Worm (Caenorhabditis elegans) whole organism, L4 larva: ENCODE measurements around the gene W04G3.13.

Experiments
- F10B5.3 ChIP-seq: sonication (generic microtip); optimal IDR thresholded peaks from 2 replicates; lab custom pipeline; 2016; ENCODE audit warnings: mild to moderate bottlenecking, missing genetic modification characterization, missing compliant biosample characterization
- aly-2 ChIP-seq: sonication (generic microtip); optimal IDR thresholded peaks from 2 replicates; lab custom pipeline; 2018; ENCODE audit warnings: missing biosample characterization, missing genetic modification characterization
- ama-1 ChIP-seq: fragments of 150-350 bp; optimal IDR thresholded peaks from 2 replicates; lab custom pipeline; 2014; ENCODE audit warnings: inconsistent platforms, mixed read lengths
- ceh-62 ChIP-seq: sonication (generic microtip); optimal IDR thresholded peaks from 2 replicates; lab custom pipeline; 2017; ENCODE audit warnings: missing biosample characterization, missing genetic modification characterization
- ces-1 ChIP-seq: fragments of 150-350 bp; sonication (generic microtip); optimal IDR thresholded peaks from 4 replicates; lab custom pipeline; 2014; ENCODE audit warnings: missing biosample characterization, missing genetic modification reagents, missing genetic modification characterization
- jun-1 ChIP-seq: fragments of 150-350 bp; optimal IDR thresholded peaks from 2 replicates; lab custom pipeline; 2014; ENCODE audit warnings: missing biosample characterization, missing genetic modification reagents, missing genetic modification characterization
- mdl-1 ChIP-seq, 2 experiments: fragments of 150-350 bp in 1 of 2; sonication (generic microtip) in 1 of 2; optimal IDR thresholded peaks; 2 replicates each; lab custom pipeline; 2014 to 2017; ENCODE audit warnings: missing biosample characterization in 2 of 2, missing genetic modification characterization in 2 of 2
- nhr-111 ChIP-seq: fragments of 200-800 bp; sonication (Bioruptor generic); optimal IDR thresholded peaks from 2 replicates; lab custom pipeline; 2018; ENCODE audit warnings: mild to moderate bottlenecking, missing genetic modification characterization, missing compliant biosample characterization
- nhr-77 ChIP-seq: fragments of 150-350 bp; optimal IDR thresholded peaks from 2 replicates; lab custom pipeline; 2014; ENCODE audit warnings: missing biosample characterization, missing genetic modification characterization
- pqm-1 ChIP-seq: sonication (generic microtip); optimal IDR thresholded peaks from 2 replicates; lab custom pipeline; 2017; ENCODE audit warnings: missing biosample characterization, missing genetic modification characterization
- unc-130 ChIP-seq: sonication (generic microtip); optimal IDR thresholded peaks from 2 replicates; lab custom pipeline; 2016; ENCODE audit warnings: missing genetic modification reagents, missing genetic modification characterization, missing compliant biosample characterization

DNA sequence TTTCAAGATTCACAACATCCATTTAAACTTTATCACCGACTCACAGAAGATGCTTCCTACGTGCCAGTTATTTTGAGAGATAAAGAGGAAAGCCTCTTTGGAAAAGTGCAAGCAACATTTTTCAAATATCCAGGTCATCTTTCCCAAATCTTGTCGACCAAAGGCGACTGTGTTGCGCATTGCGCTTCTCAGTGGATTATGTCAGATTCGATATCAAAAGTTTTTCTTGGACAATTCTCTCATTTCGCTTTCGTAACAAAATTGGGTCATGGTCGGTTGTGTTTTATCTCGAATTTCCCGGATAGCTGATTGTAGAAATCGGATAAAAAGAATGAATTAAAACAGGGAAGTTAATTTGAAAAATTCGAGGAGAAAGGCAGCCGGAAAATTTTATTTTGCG, 12.3 kb downstream of the W04G3.13 start:
- TF ChIP-seq jun-1 (tag; lab: Kevin White, UChicago) (no peak), aly-2 (tag; lab: Kevin White, UChicago) (no peak), nhr-77 (tag; lab: Kevin White, UChicago) (no peak), ama-1 (lab: Kevin White, UChicago) (no peak), nhr-111 (no peak), unc-130 (GFP tag; lab: Kevin White, UChicago) (no peak), ceh-62 (tag; lab: Kevin White, UChicago) (no peak), mdl-1 (tag; optimal IDR thresholded peaks at IDR 0.05; lab: Kevin White, UChicago) (no peak), F10B5.3 (tag; lab: Kevin White, UChicago) (no peak), pqm-1 (tag; lab: Kevin White, UChicago) (no peak), ces-1 (no peak)
